Fruit fly (Drosophila melanogaster) whole organism, embryonic: Measurements from ENCODE around the gene Ac76E.

Experiments
- CG10267 ChIP-seq: fragments of 200-800 bp; sonication (Bioruptor generic); optimal IDR thresholded peaks from 2 replicates; lab custom pipeline; 2018; ENCODE audit warnings: missing biosample characterization, mild to moderate bottlenecking, missing genetic modification characterization, moderate library complexity
- CG10979 ChIP-seq: fragments of 200-800 bp; sonication (Bioruptor generic); optimal IDR thresholded peaks from 2 replicates; lab custom pipeline; 2018; ENCODE audit warnings: missing biosample characterization, mild to moderate bottlenecking, missing genetic modification characterization, moderate library complexity
- CG11398 ChIP-seq: fragments of 200-800 bp; sonication (Bioruptor generic); optimal IDR thresholded peaks from 2 replicates; lab custom pipeline; 2016; ENCODE audit warnings: missing biosample characterization, missing genetic modification characterization
- CG14667 ChIP-seq: fragments of 200-800 bp; sonication (Bioruptor generic); IDR thresholded peaks from 2 replicates; pipeline ENCODE4 v1.3.6; 2022; ENCODE audit warnings: missing biosample characterization, missing genetic modification characterization
- CG15479 ChIP-seq: fragments of 200-800 bp; sonication (Bioruptor generic); optimal IDR thresholded peaks from 3 replicates; lab custom pipeline; 2019; ENCODE audit warnings: missing biosample characterization, mild to moderate bottlenecking, missing genetic modification characterization, moderate library complexity
- CG16813 ChIP-seq: fragments of 200-800 bp; sonication (Bioruptor generic); IDR thresholded peaks from 3 replicates; pipeline ENCODE4 v1.3.6; 2022; ENCODE audit warnings: missing biosample characterization, missing genetic modification characterization; ENCODE audit not compliant: partially characterized antibody
- CG17328 ChIP-seq: fragments of 200-800 bp; sonication (Bioruptor generic); IDR thresholded peaks from 2 replicates; pipeline ENCODE4 v1.3.6; 2022; ENCODE audit warnings: missing biosample characterization, missing genetic modification characterization
- CG2129 ChIP-seq: fragments of 200-800 bp; sonication (Bioruptor generic); IDR thresholded peaks from 2 replicates; pipeline ENCODE4 v1.3.6; 2022; ENCODE audit warnings: missing biosample characterization, missing genetic modification characterization; ENCODE audit not compliant: partially characterized antibody
- CG30020 ChIP-seq: fragments of 200-800 bp; optimal IDR thresholded peaks from 2 replicates; lab custom pipeline; 2019; ENCODE audit warnings: missing biosample characterization, mild to moderate bottlenecking, missing genetic modification characterization, moderate library complexity
- CG32767 ChIP-seq: fragments of 200-800 bp; sonication (Bioruptor generic); IDR thresholded peaks from 2 replicates; pipeline ENCODE4 v1.3.6; 2022; ENCODE audit warnings: missing biosample characterization, missing genetic modification characterization
- CG7928 ChIP-seq: fragments of 200-800 bp; sonication (Bioruptor generic); optimal IDR thresholded peaks from 2 replicates; lab custom pipeline; 2017; ENCODE audit warnings: missing biosample characterization, mild to moderate bottlenecking, missing genetic modification characterization
- CG8478 ChIP-seq: fragments of >200 bp; optimal IDR thresholded peaks from 2 replicates; lab custom pipeline; 2018
- CHES-1-like ChIP-seq: fragments of 200-800 bp; sonication (Bioruptor generic); optimal IDR thresholded peaks from 2 replicates; lab custom pipeline; 2016; ENCODE audit warnings: missing biosample characterization, missing genetic modification characterization
- E2f2 ChIP-seq: fragments of 200-800 bp; sonication (Bioruptor generic); IDR thresholded peaks from 2 replicates; pipeline ENCODE4 v1.3.6; 2022; ENCODE audit warnings: missing biosample characterization, missing genetic modification characterization
- Ets65A ChIP-seq: fragments of 200-800 bp; sonication (Bioruptor generic); peaks from one replicate; lab custom pipeline; 2016; ENCODE audit warnings: missing biosample characterization, missing genetic modification characterization
- Fer1 ChIP-seq: fragments of 200-800 bp; sonication (Bioruptor generic); optimal IDR thresholded peaks from 2 replicates; lab custom pipeline; 2017; ENCODE audit warnings: missing biosample characterization, mild to moderate bottlenecking, missing genetic modification characterization
- Hand ChIP-seq: fragments of 200-800 bp; sonication (Bioruptor generic); optimal IDR thresholded peaks from 2 replicates; lab custom pipeline; 2017; ENCODE audit warnings: mild to moderate bottlenecking, missing biosample characterization, missing genetic modification reagents, missing genetic modification characterization
- HmgZ ChIP-seq: fragments of 200-800 bp; sonication (Bioruptor generic); optimal IDR thresholded peaks from 2 replicates; lab custom pipeline; 2018; ENCODE audit warnings: missing biosample characterization, mild to moderate bottlenecking, missing genetic modification characterization
- Hmx ChIP-seq: fragments of 200-800 bp; sonication (Bioruptor generic); optimal IDR thresholded peaks from 2 replicates; lab custom pipeline; 2016; ENCODE audit warnings: missing biosample characterization, missing genetic modification characterization
- Hsf ChIP-seq: fragments of 200-800 bp; sonication (Bioruptor generic); optimal IDR thresholded peaks from 3 replicates; lab custom pipeline; 2016; ENCODE audit warnings: missing biosample characterization, missing genetic modification characterization
- Lim3 ChIP-seq: fragments of 200-800 bp; sonication (Bioruptor generic); IDR thresholded peaks from 2 replicates; pipeline ENCODE4 v1.3.6; 2022; ENCODE audit warnings: missing biosample characterization, missing genetic modification characterization
- Lpt ChIP-seq: fragments of >200 bp; optimal IDR thresholded peaks from 2 replicates; lab custom pipeline; 2018; ENCODE audit warnings: missing biosample characterization, missing genetic modification characterization
- Med ChIP-seq: fragments of 200-800 bp; sonication (Bioruptor generic); peaks from one replicate; lab custom pipeline; 2016; ENCODE audit warnings: missing biosample characterization, missing genetic modification characterization, mild to moderate bottlenecking, inconsistent platforms, moderate library complexity
- Mrtf ChIP-seq: fragments of 200-800 bp; sonication (Bioruptor generic); IDR thresholded peaks from 3 replicates; pipeline ENCODE4 v1.3.6; 2022; ENCODE audit warnings: missing biosample characterization, missing genetic modification characterization
- Neu2 ChIP-seq: fragments of 200-800 bp; sonication (Bioruptor generic); optimal IDR thresholded peaks from 3 replicates; lab custom pipeline; 2016; ENCODE audit warnings: missing biosample characterization, missing genetic modification characterization, borderline replicate concordance
- Nf-YC ChIP-seq: fragments of 200-800 bp; optimal IDR thresholded peaks from 3 replicates; lab custom pipeline; 2019; ENCODE audit warnings: missing biosample characterization, mild to moderate bottlenecking, missing genetic modification characterization, moderate library complexity
- NfI ChIP-seq: fragments of 200-800 bp; sonication (Bioruptor generic); optimal IDR thresholded peaks from 3 replicates; lab custom pipeline; 2018; ENCODE audit warnings: missing biosample characterization, mild to moderate bottlenecking, missing genetic modification characterization, moderate library complexity
- Rx ChIP-seq: fragments of 200-800 bp; sonication (Bioruptor generic); IDR thresholded peaks from 2 replicates; pipeline ENCODE4 v1.3.6; 2022; ENCODE audit warnings: missing biosample characterization, missing genetic modification characterization
- Scr ChIP-seq: fragments of 200-800 bp; sonication (Bioruptor generic); IDR thresholded peaks from 2 replicates; pipeline ENCODE4 v1.3.6; 2022; ENCODE audit warnings: missing biosample characterization, missing genetic modification characterization; ENCODE audit not compliant: partially characterized antibody
- bcd ChIP-seq: fragments of 200-800 bp; sonication (Bioruptor generic); optimal IDR thresholded peaks from 2 replicates; lab custom pipeline; 2017; ENCODE audit warnings: missing biosample characterization, mild to moderate bottlenecking, missing genetic modification characterization
- crol ChIP-seq: fragments of 200-800 bp; sonication (Bioruptor generic); IDR thresholded peaks from 2 replicates; pipeline ENCODE4 v1.3.6; 2022; ENCODE audit warnings: missing biosample characterization, missing genetic modification characterization
- gsb ChIP-seq: fragments of 200-800 bp; sonication (Bioruptor generic); IDR thresholded peaks from 2 replicates; pipeline ENCODE4 v1.3.6; 2022; ENCODE audit warnings: missing biosample characterization, missing genetic modification characterization
- gsb-n ChIP-seq: fragments of 200-800 bp; sonication (Bioruptor generic); optimal IDR thresholded peaks from 3 replicates; lab custom pipeline; 2018; ENCODE audit warnings: missing biosample characterization, mild to moderate bottlenecking, missing genetic modification characterization
- hth ChIP-seq: fragments of >200 bp; optimal IDR thresholded peaks from 2 replicates; lab custom pipeline; 2017; ENCODE audit warnings: inconsistent platforms
- lbe ChIP-seq: fragments of 200-800 bp; sonication (Bioruptor generic); optimal IDR thresholded peaks from 2 replicates; lab custom pipeline; 2016; ENCODE audit warnings: missing biosample characterization, mild to moderate bottlenecking, missing genetic modification characterization
- maf-S ChIP-seq: fragments of 200-800 bp; sonication (Bioruptor generic); optimal IDR thresholded peaks from 2 replicates; lab custom pipeline; 2016; ENCODE audit warnings: missing biosample characterization, missing genetic modification characterization
- oc ChIP-seq: fragments of 200-800 bp; sonication (Bioruptor generic); optimal IDR thresholded peaks from 2 replicates; lab custom pipeline; 2018; ENCODE audit warnings: missing biosample characterization, mild to moderate bottlenecking, missing genetic modification characterization, moderate library complexity
- onecut ChIP-seq: fragments of 200-800 bp; sonication (Bioruptor generic); IDR thresholded peaks from 2 replicates; pipeline ENCODE4 v1.3.6; 2022; ENCODE audit warnings: missing biosample characterization, missing genetic modification characterization
- pb ChIP-seq: fragments of 200-800 bp; sonication (Bioruptor generic); optimal IDR thresholded peaks from 3 replicates; lab custom pipeline; 2016; ENCODE audit warnings: missing biosample characterization, missing genetic modification characterization
- rib ChIP-seq: fragments of 200-800 bp; sonication (Bioruptor generic); IDR thresholded peaks from 2 replicates; pipeline ENCODE4 v1.3.6; 2022; ENCODE audit warnings: missing biosample characterization, missing genetic modification characterization
- salm ChIP-seq: fragments of 200-800 bp; sonication (Bioruptor generic); optimal IDR thresholded peaks from 2 replicates; lab custom pipeline; 2018; ENCODE audit warnings: missing biosample characterization, mild to moderate bottlenecking, missing genetic modification characterization
- trh ChIP-seq: fragments of 200-800 bp; sonication (Bioruptor generic); optimal IDR thresholded peaks from 2 replicates; lab custom pipeline; 2016; ENCODE audit warnings: missing biosample characterization, missing genetic modification characterization
- ttk ChIP-seq: fragments of 200-800 bp; sonication (Bioruptor generic); IDR thresholded peaks from 2 replicates; pipeline ENCODE4 v2.1.2; 2022; ENCODE audit warnings: missing biosample characterization, missing genetic modification characterization
- tup ChIP-seq: fragments of 200-800 bp; sonication (Bioruptor generic); optimal IDR thresholded peaks from 2 replicates; lab custom pipeline; 2016; ENCODE audit warnings: missing biosample characterization, mild to moderate bottlenecking, missing genetic modification characterization, moderate library complexity

Ac76E gene

dm6 chr3L:19914833-19915232 is 24.3 kb upstream of the Ac76E start, which contains the start of gene Rpn1 (continued):
- TF ChIP-seq CG15479 (GFP tag; lab: Kevin White, UChicago) = no peak
- no peak for TF ChIP-seq salm (tag; lab: Kevin White, UChicago)
- no peak for TF ChIP-seq CG10979 (tag; lab: Kevin White, UChicago)
- TF ChIP-seq E2f2 (GFP tag; lab: Robert Waterston, UW) = peak; percentile 88
- peak; percentile 60; the same call in 2 of the 3 replicates for TF ChIP-seq CG16813
- TF ChIP-seq CG14667 = no peak
- peak; percentile 36 for TF ChIP-seq CG30020 (tag; lab: Kevin White, UChicago)
- no peak for TF ChIP-seq tup
- peak; percentile 88 for TF ChIP-seq onecut
- no peak for TF ChIP-seq trh
- TF ChIP-seq pb = no peak
- no peak for TF ChIP-seq CG7928 (GFP tag; lab: Kevin White, UChicago)
- TF ChIP-seq CG17328 (GFP tag; lab: Robert Waterston, UW) = no peak
- TF ChIP-seq HmgZ (tag; lab: Kevin White, UChicago) = peak; percentile 74
- TF ChIP-seq lbe (GFP tag; lab: Kevin White, UChicago) = no peak
- no peak for TF ChIP-seq CG8478 (lab: Kevin White, UChicago)
- TF ChIP-seq rib (GFP tag; lab: Robert Waterston, UW) = no peak
- no peak for TF ChIP-seq Hand (GFP tag; lab: Kevin White, UChicago)
- TF ChIP-seq maf-S (GFP tag; lab: Kevin White, UChicago) = no peak
- TF ChIP-seq CG10267 (tag; lab: Kevin White, UChicago) = peak; percentile 17
- TF ChIP-seq Neu2 (GFP tag; lab: Kevin White, UChicago) = no peak
- TF ChIP-seq oc (tag; lab: Kevin White, UChicago) = peak; percentile 85
- no peak for TF ChIP-seq hth (lab: Kevin White, UChicago)
- no peak for TF ChIP-seq Nf-YC (tag; lab: Kevin White, UChicago)
- TF ChIP-seq NfI = no peak
- no peak for TF ChIP-seq gsb-n (tag; lab: Kevin White, UChicago)
- TF ChIP-seq bcd (GFP tag; lab: Kevin White, UChicago) = peak; percentile 69
- no peak for TF ChIP-seq Hmx (GFP tag; lab: Kevin White, UChicago)
- peak; percentile 5 for TF ChIP-seq Hsf (GFP tag; lab: Kevin White, UChicago)
- TF ChIP-seq, all 482 proteins: peak for 92

- TF ChIP-seq Scr (GFP tag; lab: Robert Waterston, UW) (no peak), crol (GFP tag; lab: Robert Waterston, UW) (no peak), CG2129 (no peak), gsb (no peak), Ets65A (GFP tag; lab: Kevin White, UChicago) (no peak), Rx (GFP tag; lab: Robert Waterston, UW) (no peak), Lim3 (GFP tag; lab: Robert Waterston, UW) (no peak), Lpt (GFP tag; lab: Kevin White, UChicago) (no peak), Med (GFP tag; lab: Kevin White, UChicago) (no peak), CHES-1-like (GFP tag; lab: Kevin White, UChicago) (no peak), ttk (no peak), Mrtf (GFP tag; lab: Robert Waterston, UW) (no peak), hth (lab: Kevin White, UChicago) (no peak), CG11398 (no peak), Fer1 (no peak), CG32767 (GFP tag; lab: Robert Waterston, UW) (no peak), Hand (GFP tag; lab: Kevin White, UChicago) (no peak)
Observed at dm6 chr3L:19919981-19920380, 19.1 kb upstream of the Ac76E start.
